Worm (Caenorhabditis elegans) whole organism, young adult: Measurements from ENCODE around the gene gmpr-1.

ENCODE experiments used
- B0261.1 ChIP-seq: sonication (generic microtip); optimal IDR thresholded peaks from 2 replicates; lab custom pipeline; 2016; ENCODE audit warnings: mild to moderate bottlenecking, missing genetic modification characterization, moderate library complexity, missing compliant biosample characterization
- B0336.3 ChIP-seq: fragments of 200-800 bp; sonication (Bioruptor generic); IDR thresholded peaks from 2 replicates; pipeline ENCODE4 v1.3.6; 2022; ENCODE audit warnings: missing genetic modification characterization, missing compliant biosample characterization
- C06A6.2 ChIP-seq: fragments of 200-800 bp; sonication (Bioruptor generic); conservative IDR thresholded peaks from 2 replicates; pipeline ENCODE4 v1.3.6; 2022; ENCODE audit warnings: missing genetic modification characterization, missing compliant biosample characterization
- C17E4.6 ChIP-seq: fragments of 200-800 bp; sonication (Bioruptor generic); IDR thresholded peaks from 2 replicates; pipeline ENCODE4 v1.3.6; 2022; ENCODE audit warnings: missing genetic modification reagents, missing genetic modification characterization, missing compliant biosample characterization
- D2030.7 ChIP-seq: fragments of 200-800 bp; sonication (Bioruptor generic); IDR thresholded peaks from 2 replicates; pipeline ENCODE4 v1.3.6; 2022; ENCODE audit warnings: missing genetic modification reagents, missing genetic modification characterization, missing compliant biosample characterization
- F23B12.7 ChIP-seq: sonication (generic microtip); optimal IDR thresholded peaks from 2 replicates; lab custom pipeline; 2017; ENCODE audit warnings: missing genetic modification characterization, mild to moderate bottlenecking, missing compliant biosample characterization, antibody characterized with exemption, moderate library complexity; ENCODE audit not compliant: insufficient read depth
- F33H1.4 ChIP-seq: fragments of 200-800 bp; sonication (Bioruptor generic); IDR thresholded peaks from 2 replicates; pipeline ENCODE4 v1.3.6; 2022; ENCODE audit warnings: missing genetic modification reagents, missing genetic modification characterization, missing compliant biosample characterization
- F37B4.10 ChIP-seq: fragments of 200-800 bp; sonication (Bioruptor generic); IDR thresholded peaks from 2 replicates; pipeline ENCODE4 v1.3.6; 2022; ENCODE audit warnings: missing genetic modification characterization, missing compliant biosample characterization
- F55B11.4 ChIP-seq: sonication (generic microtip); optimal IDR thresholded peaks from 2 replicates; lab custom pipeline; 2016; ENCODE audit warnings: missing compliant biosample characterization, missing genetic modification characterization, borderline replicate concordance; ENCODE audit not compliant: insufficient read depth
- T07F8.4 ChIP-seq: sonication (generic microtip); optimal IDR thresholded peaks from 2 replicates; lab custom pipeline; 2016; ENCODE audit warnings: mild to moderate bottlenecking, missing genetic modification characterization, moderate library complexity, missing compliant biosample characterization
- Y53F4B.3 ChIP-seq: fragments of 200-800 bp; sonication (Bioruptor generic); IDR thresholded peaks from 2 replicates; pipeline ENCODE4 v1.3.6; 2022; ENCODE audit warnings: missing genetic modification reagents, missing genetic modification characterization, missing compliant biosample characterization
- Y53G8AR.9 ChIP-seq: fragments of 200-800 bp; sonication (Bioruptor generic); conservative IDR thresholded peaks from 2 replicates; pipeline ENCODE4 v1.3.6; 2022; ENCODE audit warnings: missing genetic modification reagents, missing genetic modification characterization, missing compliant biosample characterization
- Y56A3A.18 ChIP-seq: fragments of 200-800 bp; sonication (Bioruptor generic); IDR thresholded peaks from 2 replicates; pipeline ENCODE4 v1.3.6; 2022; ENCODE audit warnings: missing genetic modification reagents, missing genetic modification characterization, missing compliant biosample characterization
- Y67H2A.10 ChIP-seq: fragments of 200-800 bp; sonication (Bioruptor generic); conservative IDR thresholded peaks from 2 replicates; pipeline ENCODE4 v1.3.6; 2022; ENCODE audit warnings: missing genetic modification reagents, missing genetic modification characterization, missing compliant biosample characterization
- Y79H2A.3 ChIP-seq: fragments of 200-800 bp; sonication (Bioruptor generic); conservative IDR thresholded peaks from 2 replicates; pipeline ENCODE4 v1.3.6; 2022; ENCODE audit warnings: missing genetic modification reagents, missing genetic modification characterization, missing compliant biosample characterization
- ZK185.1 ChIP-seq: sonication (generic microtip); optimal IDR thresholded peaks from 2 replicates; lab custom pipeline; 2016; ENCODE audit warnings: mild to moderate bottlenecking, missing genetic modification characterization, missing compliant biosample characterization; ENCODE audit not compliant: poor library complexity, severe bottlenecking
- akir-1 ChIP-seq: fragments of 200-800 bp; sonication (Bioruptor generic); optimal IDR thresholded peaks from 2 replicates; lab custom pipeline; 2018; ENCODE audit warnings: mild to moderate bottlenecking, missing genetic modification characterization, moderate library complexity, missing compliant biosample characterization
- attf-6 ChIP-seq: fragments of 200-800 bp; sonication (Bioruptor generic); IDR thresholded peaks from 2 replicates; pipeline ENCODE4 v1.3.6; 2022; ENCODE audit warnings: missing genetic modification reagents, missing genetic modification characterization, missing compliant biosample characterization
- ccch-3 ChIP-seq: fragments of 200-800 bp; sonication (Bioruptor generic); optimal IDR thresholded peaks from 2 replicates; lab custom pipeline; 2018; ENCODE audit warnings: mild to moderate bottlenecking, missing genetic modification characterization, missing compliant biosample characterization
- cebp-1 ChIP-seq, 2 experiments: fragments of 200-800 bp in 1 of 2; sonication (Bioruptor generic) in 1 of 2; sonication (generic microtip) in 1 of 2; IDR thresholded peaks in 1 of 2; optimal IDR thresholded peaks in 1 of 2; 2 replicates each; pipeline versions ENCODE4 v1.3.6 to Lab custom; 2017 to 2022; ENCODE audit warnings: missing compliant biosample characterization in 2 of 2, missing genetic modification characterization in 2 of 2, mild to moderate bottlenecking in 1 of 2, missing genetic modification reagents in 1 of 2, moderate library complexity in 1 of 2
- ceh-40 ChIP-seq: fragments of 200-800 bp; sonication (Bioruptor generic); IDR thresholded peaks from 2 replicates; pipeline ENCODE4 v1.3.6; 2022; ENCODE audit warnings: missing genetic modification characterization, missing compliant biosample characterization
- ceh-79 ChIP-seq: sonication (generic microtip); optimal IDR thresholded peaks from 2 replicates; lab custom pipeline; 2017; ENCODE audit warnings: mild to moderate bottlenecking, missing genetic modification characterization, missing compliant biosample characterization
- chd-7 ChIP-seq: sonication (generic microtip); optimal IDR thresholded peaks from 2 replicates; lab custom pipeline; 2016; ENCODE audit warnings: mild to moderate bottlenecking, missing genetic modification characterization, moderate library complexity, missing compliant biosample characterization
- gei-17 ChIP-seq: fragments of 200-800 bp; sonication (Bioruptor generic); optimal IDR thresholded peaks from 2 replicates; lab custom pipeline; 2018; ENCODE audit warnings: mild to moderate bottlenecking, missing genetic modification characterization, missing compliant biosample characterization
- lag-1 ChIP-seq: fragments of 200-800 bp; sonication (Bioruptor generic); IDR thresholded peaks from 2 replicates; pipeline ENCODE4 v1.3.6; 2022; ENCODE audit warnings: missing genetic modification reagents, missing genetic modification characterization, missing compliant biosample characterization
- lin-40 ChIP-seq: sonication (generic microtip); optimal IDR thresholded peaks from 2 replicates; lab custom pipeline; 2016; ENCODE audit warnings: missing genetic modification characterization, mild to moderate bottlenecking, missing compliant biosample characterization, missing genotype, missing genetic modification reagents
- lir-1 ChIP-seq: fragments of 200-800 bp; sonication (Bioruptor generic); conservative IDR thresholded peaks from 2 replicates; pipeline ENCODE4 v1.3.6; 2022; ENCODE audit warnings: missing genetic modification reagents, missing genetic modification characterization, missing compliant biosample characterization
- lsy-27 ChIP-seq: sonication (generic microtip); optimal IDR thresholded peaks from 2 replicates; lab custom pipeline; 2017; ENCODE audit warnings: missing genetic modification characterization, mild to moderate bottlenecking, missing compliant biosample characterization, antibody characterized with exemption, missing genotype, borderline replicate concordance; ENCODE audit not compliant: insufficient read depth
- madf-10 ChIP-seq: sonication (generic microtip); optimal IDR thresholded peaks from 2 replicates; lab custom pipeline; 2016; ENCODE audit warnings: mild to moderate bottlenecking, missing genetic modification characterization, missing compliant biosample characterization
- madf-6 ChIP-seq: fragments of 200-800 bp; sonication (Bioruptor generic); IDR thresholded peaks from 2 replicates; pipeline ENCODE4 v1.3.6; 2022; ENCODE audit warnings: missing genetic modification reagents, missing genetic modification characterization, missing compliant biosample characterization
- mes-4 ChIP-seq: sonication (generic microtip); optimal IDR thresholded peaks from 2 replicates; lab custom pipeline; 2016; ENCODE audit warnings: missing genotype, missing genetic modification characterization, missing compliant biosample characterization
- nfya-1 ChIP-seq: sonication (generic microtip); optimal IDR thresholded peaks from 2 replicates; lab custom pipeline; 2017; ENCODE audit warnings: antibody characterized with exemption, missing compliant biosample characterization, missing genetic modification characterization, borderline replicate concordance; ENCODE audit not compliant: insufficient read depth
- nfya-2 ChIP-seq: fragments of 200-800 bp; sonication (Bioruptor generic); IDR thresholded peaks from 2 replicates; pipeline ENCODE4 v1.3.6; 2022; ENCODE audit warnings: missing genetic modification reagents, missing genetic modification characterization, missing compliant biosample characterization
- nhr-120 ChIP-seq: fragments of 200-800 bp; sonication (Bioruptor generic); IDR thresholded peaks from 2 replicates; pipeline ENCODE4 v1.3.6; 2022; ENCODE audit warnings: missing genetic modification characterization, missing compliant biosample characterization
- nhr-179 ChIP-seq: sonication (generic microtip); optimal IDR thresholded peaks from 2 replicates; lab custom pipeline; 2016; ENCODE audit warnings: mild to moderate bottlenecking, missing genetic modification characterization, missing compliant biosample characterization
- pha-4 ChIP-seq: fragments of 150-350 bp; sonication (generic microtip); optimal IDR thresholded peaks from 2 replicates; lab custom pipeline; 2014; ENCODE audit warnings: missing biosample characterization, missing genetic modification reagents, missing genetic modification characterization
- repo-1 ChIP-seq: sonication (generic microtip); optimal IDR thresholded peaks from 2 replicates; lab custom pipeline; 2017; ENCODE audit warnings: mild to moderate bottlenecking, missing genetic modification characterization, missing compliant biosample characterization
- sea-2 ChIP-seq: fragments of 200-800 bp; sonication (Bioruptor generic); IDR thresholded peaks from 2 replicates; pipeline ENCODE4 v1.3.6; 2022; ENCODE audit warnings: missing genetic modification characterization, missing compliant biosample characterization
- somi-1 ChIP-seq: fragments of 200-800 bp; sonication (Bioruptor generic); optimal IDR thresholded peaks from 2 replicates; lab custom pipeline; 2018; ENCODE audit warnings: mild to moderate bottlenecking, missing genetic modification characterization, missing compliant biosample characterization
- unc-130 ChIP-seq: sonication (generic microtip); optimal IDR thresholded peaks from 2 replicates; lab custom pipeline; 2016; ENCODE audit warnings: missing genetic modification reagents, missing genetic modification characterization, missing compliant biosample characterization
- unc-62 ChIP-seq: fragments of 150-350 bp; optimal IDR thresholded peaks from 2 replicates; lab custom pipeline; 2014; ENCODE audit warnings: missing biosample characterization, missing genetic modification reagents, missing genetic modification characterization

The gmpr-1 gene

ce11 chrV:4411714-4412113, 40.5 kb upstream of the gmpr-1 start, which contains the start of gene Y47D7A.17:
Y47D7A.17 (minus strand) TSS chrV:4411814.
- TF ChIP-seq Y56A3A.18 (GFP tag; lab: Robert Waterston, UW) = no peak
- TF ChIP-seq cebp-1 (GFP tag; IDR thresholded peaks at IDR 0.05; lab: Robert Waterston, UW) = no peak
- no peak for TF ChIP-seq cebp-1 (tag; optimal IDR thresholded peaks at IDR 0.05; lab: Kevin White, UChicago)
- TF ChIP-seq akir-1 (GFP tag; lab: Kevin White, UChicago) = no peak
- no peak for TF ChIP-seq ceh-79 (tag; lab: Kevin White, UChicago)
- no peak for TF ChIP-seq attf-6 (GFP tag; lab: Robert Waterston, UW)
- TF ChIP-seq nfya-1 (tag; lab: Kevin White, UChicago) = no peak
- TF ChIP-seq pha-4 (tag; lab: Kevin White, UChicago) = no peak
- no peak for TF ChIP-seq lag-1 (GFP tag; lab: Robert Waterston, UW)
- no peak for TF ChIP-seq lin-40 (tag; lab: Kevin White, UChicago)
- no peak for TF ChIP-seq T07F8.4 (tag; lab: Kevin White, UChicago)
- TF ChIP-seq nhr-120 = no peak
- TF ChIP-seq repo-1 (tag; lab: Kevin White, UChicago) = no peak
- TF ChIP-seq F55B11.4 (tag; lab: Kevin White, UChicago) = no peak
- TF ChIP-seq B0261.1 (tag; lab: Kevin White, UChicago) = no peak
- TF ChIP-seq ceh-40 (GFP tag; lab: Robert Waterston, UW) = no peak
- no peak for TF ChIP-seq madf-10 (tag; lab: Kevin White, UChicago)
- TF ChIP-seq ZK185.1 = no peak
- TF ChIP-seq lir-1 (GFP tag; lab: Robert Waterston, UW) = no peak

ce11 chrV:4410643-4411042, 39.5 kb upstream of the gmpr-1 start, which contains the start of gene Y47D7A.3:
Y47D7A.3 (plus strand) TSS chrV:4410943.
- TF ChIP-seq Y53G8AR.9 (no peak), B0336.3 (GFP tag; lab: Robert Waterston, UW) (no peak), ZK185.1 (no peak)
- TF ChIP-seq, all 124 proteins: peak for 0

ce11 chrV:4407519-4407918, 36.3 kb upstream of the gmpr-1 start, which contains the start of gene nhr-118:
nhr-118 (plus strand) TSS chrV:4407819.
- TF ChIP-seq Y67H2A.10 (no peak), Y79H2A.3 (GFP tag; lab: Robert Waterston, UW) (no peak), sea-2 (GFP tag; lab: Robert Waterston, UW) (no peak), Y56A3A.18 (GFP tag; lab: Robert Waterston, UW) (no peak), lir-1 (GFP tag; lab: Robert Waterston, UW) (no peak), lsy-27 (no peak), D2030.7 (no peak), unc-130 (no peak)

ce11 chrV:4401865-4402264, 30.7 kb upstream of the gmpr-1 start, which contains the start of gene F13A2.5:
F13A2.5 (minus strand) TSS chrV:4401965.
- no peak for TF ChIP-seq C17E4.6 (GFP tag; lab: Robert Waterston, UW)
- no peak for TF ChIP-seq chd-7 (tag; lab: Kevin White, UChicago)
- TF ChIP-seq D2030.7 = no peak
- no peak for TF ChIP-seq madf-10 (tag; lab: Kevin White, UChicago)
- TF ChIP-seq, all 124 proteins: peak for 0

ce11 chrV:4400118-4400517, 28.9 kb upstream of the gmpr-1 start, which contains the start of gene F13A2.4:
F13A2.4 (minus strand) TSS chrV:4400218.
- TF ChIP-seq Y53F4B.3 (GFP tag; lab: Robert Waterston, UW) (no peak), F37B4.10 (GFP tag; lab: Robert Waterston, UW) (no peak), F33H1.4 (no peak), nhr-179 (tag; lab: Kevin White, UChicago) (no peak), mes-4 (tag; lab: Kevin White, UChicago) (no peak), C17E4.6 (GFP tag; lab: Robert Waterston, UW) (no peak), F23B12.7 (tag; lab: Kevin White, UChicago) (no peak), nfya-2 (GFP tag; lab: Robert Waterston, UW) (no peak), cebp-1 (GFP tag; IDR thresholded peaks at IDR 0.05; lab: Robert Waterston, UW) (no peak), cebp-1 (tag; optimal IDR thresholded peaks at IDR 0.05; lab: Kevin White, UChicago) (no peak), somi-1 (GFP tag; lab: Kevin White, UChicago) (no peak), madf-6 (GFP tag; lab: Robert Waterston, UW) (no peak), C06A6.2 (GFP tag; lab: Robert Waterston, UW) (no peak), gei-17 (GFP tag; lab: Kevin White, UChicago) (no peak), unc-130 (no peak), ccch-3 (GFP tag; lab: Kevin White, UChicago) (no peak), unc-62 (GFP tag; lab: Kevin White, UChicago) (no peak)
